Worm (Caenorhabditis elegans): ENCODE data around the gene grl-6.

- TF ChIP-seq elt-1 (tag; optimal IDR thresholded peaks at IDR 0.05; ENCODE audit: borderline replicate concordance, insufficient read depth) (no peak), lsy-2 (tag; optimal IDR thresholded peaks at IDR 0.05) (no peak), ztf-11 (tag; optimal IDR thresholded peaks at IDR 0.05) (no peak), unc-39 (tag; optimal IDR thresholded peaks at IDR 0.05) (no peak), mep-1 (tag; optimal IDR thresholded peaks at IDR 0.05) (no peak), snpc-4 (tag; optimal IDR thresholded peaks at IDR 0.05) (no peak), unc-62 (GFP tag; optimal IDR thresholded peaks at IDR 0.05) (no peak), sem-2 (GFP tag; optimal IDR thresholded peaks at IDR 0.05) (no peak), ces-1 (GFP tag; optimal IDR thresholded peaks at IDR 0.05) (no peak), nhr-28 (tag; optimal IDR thresholded peaks at IDR 0.05) (no peak), sptf-1 (tag; optimal IDR thresholded peaks at IDR 0.05) (no peak)
Measured at ce11 chrX:6403122-6403521, 47.6 kb downstream of the grl-6 start, which contains the start of gene glt-4.

Data from whole organism, mixed stage, embryonic.